Fruit fly (Drosophila melanogaster) S2 (cell line): Measurements from ENCODE around the gene AGO3.
"Not testable (repeated sequence)": the region's sequence is repeated elsewhere in the genome, so short reads cannot be mapped to it uniquely, and the experiment has no call there.

ENCODE experiments used
- CG8478 ChIP-seq: fragments of >200 bp; optimal IDR thresholded peaks from 2 replicates; lab custom pipeline; 2018
- CTCF ChIP-seq, 2 experiments: fragments of >200 bp; optimal IDR thresholded peaks; 2 replicates each; lab custom pipeline; 2018

DNA sequence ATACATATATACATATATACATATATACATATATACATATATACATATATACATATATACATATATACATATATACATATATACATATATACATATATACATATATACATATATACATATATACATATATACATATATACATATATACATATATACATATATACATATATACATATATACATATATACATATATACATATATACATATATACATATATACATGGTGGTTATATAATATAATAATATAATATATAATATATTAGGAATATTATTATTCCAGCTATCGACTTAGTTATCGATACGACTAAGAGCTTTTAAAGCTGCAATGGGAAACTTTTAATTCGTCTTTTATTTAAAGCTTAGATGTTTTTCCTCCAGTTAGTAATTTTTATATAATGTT is 183.3 kb downstream of the AGO3 start, which contains the start of gene CG17698:
- TF ChIP-seq CTCF (optimal IDR thresholded peaks at IDR 0.05; lab: Kevin White, UChicago); CG8478 (lab: Kevin White, UChicago): not testable (repeated sequence)
